Fruit fly (Drosophila melanogaster) whole organism, prepupa: ENCODE data around the gene CG7213.
"Not testable (repeated sequence)": the region's sequence is repeated elsewhere in the genome, so short reads cannot be mapped to it uniquely, and the experiment has no call there.

Experiments
- Blimp-1 ChIP-seq: fragments of 200-800 bp; sonication (Bioruptor generic); optimal IDR thresholded peaks from 3 replicates; lab custom pipeline; 2017; ENCODE audit warnings: missing biosample characterization, missing genetic modification characterization, mild to moderate bottlenecking, moderate library complexity, missing genetic modification reagents
- CG10631 ChIP-seq: fragments of 200-800 bp; sonication (Bioruptor generic); optimal IDR thresholded peaks from 2 replicates; lab custom pipeline; 2016; ENCODE audit warnings: missing biosample characterization, missing genetic modification characterization
- CG10669 ChIP-seq: fragments of 200-800 bp; sonication (Bioruptor generic); optimal IDR thresholded peaks from 3 replicates; lab custom pipeline; 2018; ENCODE audit warnings: missing biosample characterization, mild to moderate bottlenecking, missing genetic modification characterization, moderate library complexity
- CG11294 ChIP-seq: fragments of 200-800 bp; sonication (Bioruptor generic); IDR thresholded peaks from 2 replicates; pipeline ENCODE4 v1.3.6; 2022; ENCODE audit warnings: missing biosample characterization, missing genetic modification characterization
- CG11762 ChIP-seq: fragments of 200-800 bp; sonication (Bioruptor generic); optimal IDR thresholded peaks from 3 replicates; lab custom pipeline; 2016; ENCODE audit warnings: missing biosample characterization, missing genetic modification characterization; ENCODE audit not compliant: insufficient read depth
- CG11902 ChIP-seq: fragments of 200-800 bp; sonication (Bioruptor generic); optimal IDR thresholded peaks from 3 replicates; lab custom pipeline; 2016; ENCODE audit warnings: missing biosample characterization, missing genetic modification characterization
- CG15336 ChIP-seq: fragments of 200-800 bp; sonication (Bioruptor generic); IDR thresholded peaks from 2 replicates; pipeline ENCODE4 v1.3.6; 2022; ENCODE audit warnings: missing biosample characterization, missing genetic modification characterization
- CG31627 ChIP-seq: fragments of 200-800 bp; sonication (Bioruptor generic); optimal IDR thresholded peaks from 3 replicates; lab custom pipeline; 2016; ENCODE audit warnings: missing biosample characterization, missing genetic modification characterization
- CG32006 ChIP-seq: fragments of 200-800 bp; sonication (Bioruptor generic); optimal IDR thresholded peaks from 3 replicates; lab custom pipeline; 2017; ENCODE audit warnings: missing biosample characterization, mild to moderate bottlenecking, missing genetic modification characterization
- CG34406 ChIP-seq: fragments of 200-800 bp; sonication (Bioruptor generic); optimal IDR thresholded peaks from 3 replicates; lab custom pipeline; 2016; ENCODE audit warnings: missing biosample characterization, missing genetic modification characterization
- CG3919 ChIP-seq: fragments of 200-800 bp; sonication (Bioruptor generic); optimal IDR thresholded peaks from 3 replicates; lab custom pipeline; 2016; ENCODE audit warnings: missing biosample characterization, missing genetic modification characterization
- CG4318 ChIP-seq: fragments of 200-800 bp; sonication (Bioruptor generic); optimal IDR thresholded peaks from 3 replicates; lab custom pipeline; 2017; ENCODE audit warnings: missing biosample characterization, mild to moderate bottlenecking, missing genetic modification characterization
- CG6163 ChIP-seq: fragments of 200-800 bp; sonication (Bioruptor generic); IDR thresholded peaks from 3 replicates; pipeline ENCODE4 v1.3.6; 2022; ENCODE audit warnings: missing biosample characterization, missing genetic modification characterization
- CG6276 ChIP-seq: fragments of 200-800 bp; sonication (Bioruptor generic); optimal IDR thresholded peaks from 2 replicates; lab custom pipeline; 2017; ENCODE audit warnings: missing biosample characterization, mild to moderate bottlenecking, missing genetic modification characterization
- CG6792 ChIP-seq: fragments of 200-800 bp; sonication (Bioruptor generic); optimal IDR thresholded peaks from 3 replicates; lab custom pipeline; 2016; ENCODE audit warnings: missing biosample characterization, missing genetic modification characterization
- CG6854 ChIP-seq: fragments of 200-800 bp; sonication (Bioruptor generic); optimal IDR thresholded peaks from 2 replicates; lab custom pipeline; 2017; ENCODE audit warnings: missing biosample characterization, mild to moderate bottlenecking, missing genetic modification characterization
- CG7368 ChIP-seq: fragments of 200-800 bp; sonication (Bioruptor generic); optimal IDR thresholded peaks from 3 replicates; lab custom pipeline; 2016; ENCODE audit warnings: missing biosample characterization, missing genetic modification characterization
- Eip75B ChIP-seq: fragments of 200-800 bp; sonication (Bioruptor generic); optimal IDR thresholded peaks from 3 replicates; lab custom pipeline; 2016; ENCODE audit warnings: missing biosample characterization, missing genetic modification characterization
- Eip78C ChIP-seq: fragments of 200-800 bp; sonication (Bioruptor generic); peaks from one replicate; lab custom pipeline; 2016; ENCODE audit warnings: missing biosample characterization, missing genetic modification characterization
- Ets21C ChIP-seq: fragments of 200-800 bp; sonication (Bioruptor generic); optimal IDR thresholded peaks from 3 replicates; lab custom pipeline; 2016; ENCODE audit warnings: missing biosample characterization, missing genetic modification characterization
- Ets96B ChIP-seq: fragments of 200-800 bp; optimal IDR thresholded peaks from 2 replicates; lab custom pipeline; 2019; ENCODE audit warnings: missing biosample characterization, mild to moderate bottlenecking, missing genetic modification characterization, moderate library complexity
- Gug ChIP-seq: fragments of 200-800 bp; sonication (Bioruptor generic); IDR thresholded peaks from 2 replicates; pipeline ENCODE4 v1.3.6; 2022; ENCODE audit warnings: missing biosample characterization, missing genetic modification characterization
- Hr38 ChIP-seq: sonication (Bioruptor generic); optimal IDR thresholded peaks from 2 replicates; lab custom pipeline; 2016; ENCODE audit warnings: missing biosample characterization, missing genetic modification characterization
- Hr39 ChIP-seq: fragments of 200-800 bp; sonication (Bioruptor generic); optimal IDR thresholded peaks from 2 replicates; lab custom pipeline; 2016; ENCODE audit warnings: missing biosample characterization, missing genetic modification characterization
- Hr4 ChIP-seq: fragments of 200-800 bp; sonication (Bioruptor generic); optimal IDR thresholded peaks from 3 replicates; lab custom pipeline; 2016; ENCODE audit warnings: missing biosample characterization, missing genetic modification characterization
- Lpt ChIP-seq: fragments of 200-800 bp; sonication (Bioruptor generic); optimal IDR thresholded peaks from 3 replicates; lab custom pipeline; 2016; ENCODE audit warnings: missing biosample characterization, missing genetic modification characterization
- Met ChIP-seq: fragments of 200-800 bp; sonication (Bioruptor generic); optimal IDR thresholded peaks from 3 replicates; lab custom pipeline; 2016; ENCODE audit warnings: missing biosample characterization, missing genetic modification characterization
- OdsH ChIP-seq: fragments of 200-800 bp; sonication (Bioruptor generic); optimal IDR thresholded peaks from 3 replicates; lab custom pipeline; 2016; ENCODE audit warnings: missing biosample characterization, missing genetic modification characterization
- Smox ChIP-seq: fragments of 200-800 bp; sonication (Bioruptor generic); optimal IDR thresholded peaks from 3 replicates; lab custom pipeline; 2016; ENCODE audit warnings: missing biosample characterization, missing genetic modification characterization
- Sox102F ChIP-seq: fragments of 200-800 bp; sonication (Bioruptor generic); optimal IDR thresholded peaks from 2 replicates; lab custom pipeline; 2016; ENCODE audit warnings: missing biosample characterization, mild to moderate bottlenecking, missing genetic modification characterization
- Sox14 ChIP-seq: fragments of 200-800 bp; sonication (Bioruptor generic); optimal IDR thresholded peaks from 3 replicates; lab custom pipeline; 2016; ENCODE audit warnings: missing biosample characterization, missing genetic modification characterization
- achi ChIP-seq: fragments of 200-800 bp; sonication (Bioruptor generic); optimal IDR thresholded peaks from 3 replicates; lab custom pipeline; 2016; ENCODE audit warnings: missing biosample characterization, missing genetic modification characterization
- cyc ChIP-seq: fragments of 200-800 bp; sonication (Bioruptor generic); optimal IDR thresholded peaks from 3 replicates; lab custom pipeline; 2016; ENCODE audit warnings: missing biosample characterization, missing genetic modification characterization
- dac ChIP-seq: fragments of 200-800 bp; sonication (Bioruptor generic); optimal IDR thresholded peaks from 2 replicates; lab custom pipeline; 2017; ENCODE audit warnings: missing biosample characterization, mild to moderate bottlenecking, missing genetic modification characterization
- fd59A ChIP-seq: fragments of 200-800 bp; sonication (Bioruptor generic); optimal IDR thresholded peaks from 2 replicates; lab custom pipeline; 2017; ENCODE audit warnings: missing biosample characterization, mild to moderate bottlenecking, missing genetic modification characterization, missing genetic modification reagents
- fkh ChIP-seq: fragments of 200-800 bp; sonication (Bioruptor generic); optimal IDR thresholded peaks from 3 replicates; lab custom pipeline; 2017; ENCODE audit warnings: missing biosample characterization, mild to moderate bottlenecking, missing genetic modification characterization, moderate library complexity
- lz ChIP-seq: fragments of 200-800 bp; sonication (Bioruptor generic); optimal IDR thresholded peaks from 3 replicates; lab custom pipeline; 2016; ENCODE audit warnings: missing biosample characterization, missing genetic modification characterization
- net ChIP-seq: fragments of 200-800 bp; sonication (Bioruptor generic); optimal IDR thresholded peaks from 3 replicates; lab custom pipeline; 2016; ENCODE audit warnings: missing biosample characterization, missing genetic modification characterization
- spab ChIP-seq: fragments of 200-800 bp; sonication (Bioruptor generic); optimal IDR thresholded peaks from 2 replicates; lab custom pipeline; 2017; ENCODE audit warnings: missing biosample characterization, mild to moderate bottlenecking, missing genetic modification characterization, missing genetic modification reagents
- topi ChIP-seq: fragments of 200-800 bp; sonication (Bioruptor generic); optimal IDR thresholded peaks from 3 replicates; lab custom pipeline; 2016; ENCODE audit warnings: missing biosample characterization, missing genetic modification characterization

CG7213 gene

dm6 chr3L:8238347-8238746, 2.1 kb downstream of the CG7213 start, which contains the start of gene Dscam4:
Gene Dscam4 (plus strand): TSS chr3L:8238647.
- TF ChIP-seq CG6163 (GFP tag; lab: Robert Waterston, UW); Smox (GFP tag; lab: Kevin White, UChicago); CG32006 (GFP tag; lab: Kevin White, UChicago): not testable (repeated sequence)

dm6 chr3L:8228924-8229323, 11.5 kb downstream of the CG7213 start, which contains the start of gene eIF4E3:
Gene eIF4E3 (plus strand): TSS chr3L:8229224.
- TF ChIP-seq OdsH (GFP tag; lab: Kevin White, UChicago) (no peak), dac (GFP tag; lab: Kevin White, UChicago) (no peak), CG11902 (GFP tag; lab: Kevin White, UChicago) (no peak), spab (no peak), Ets96B (tag; lab: Kevin White, UChicago) (no peak), lz (GFP tag; lab: Kevin White, UChicago) (no peak), Hr4 (GFP tag; lab: Kevin White, UChicago) (no peak), CG11294 (GFP tag; lab: Robert Waterston, UW) (no peak)

- TF ChIP-seq Hr4 (GFP tag; lab: Kevin White, UChicago) (no peak), Sox102F (GFP tag; lab: Kevin White, UChicago) (no peak), topi (GFP tag; lab: Kevin White, UChicago) (no peak), CG6792 (GFP tag; lab: Kevin White, UChicago) (no peak), Smox (GFP tag; lab: Kevin White, UChicago) (no peak), net (GFP tag; lab: Kevin White, UChicago) (no peak), CG10669 (GFP tag; lab: Kevin White, UChicago) (no peak), Lpt (GFP tag; lab: Kevin White, UChicago) (no peak), Ets21C (GFP tag; lab: Kevin White, UChicago) (no peak), CG31627 (no peak)
- TF ChIP-seq, all 60 proteins: peak for 0
These were observed 18.6 kb downstream of the CG7213 start, which contains the start of gene CG13678 for dm6 chr3L:8221835-8222234. Gene CG13678 (plus strand): TSS chr3L:8222141.

- TF ChIP-seq Gug (GFP tag; lab: Robert Waterston, UW): no peak
- TF ChIP-seq fkh (GFP tag; lab: Kevin White, UChicago): no peak
- no peak for TF ChIP-seq Hr39 (GFP tag; lab: Kevin White, UChicago)
- no peak for TF ChIP-seq cyc (GFP tag; lab: Kevin White, UChicago)
- TF ChIP-seq CG34406: no peak
- TF ChIP-seq CG3919 (GFP tag; lab: Kevin White, UChicago): no peak
- TF ChIP-seq CG10631 (GFP tag; lab: Kevin White, UChicago): no peak
- TF ChIP-seq fd59A: no peak
- TF ChIP-seq CG15336 (GFP tag; lab: Robert Waterston, UW): no peak
- TF ChIP-seq dac (GFP tag; lab: Kevin White, UChicago): no peak
- no peak for TF ChIP-seq net (GFP tag; lab: Kevin White, UChicago)
- TF ChIP-seq, all 60 proteins: peak for 0
These were observed 20.7 kb downstream of the CG7213 start for dm6 chr3L:8219687-8220086.

dm6 chr3L:8218883-8219282, 21.5 kb downstream of the CG7213 start, which contains the start of gene CG13674:
Gene CG13674 (minus strand): TSS chr3L:8218983.
- TF ChIP-seq fd59A: no peak
- no peak for TF ChIP-seq topi (GFP tag; lab: Kevin White, UChicago)
- TF ChIP-seq, all 60 proteins: peak for 0

dm6 chr3L:8214980-8215379, 25.4 kb downstream of the CG7213 start, which contains the start of gene CG8012:
Gene CG8012 (plus strand): TSS chr3L:8215280.
- no peak for TF ChIP-seq CG31627
- no peak for TF ChIP-seq Gug (GFP tag; lab: Robert Waterston, UW)
- no peak for TF ChIP-seq CG4318 (GFP tag; lab: Kevin White, UChicago)
- no peak for TF ChIP-seq net (GFP tag; lab: Kevin White, UChicago)
- no peak for TF ChIP-seq CG11762 (GFP tag; lab: Kevin White, UChicago)
- no peak for TF ChIP-seq Hr39 (GFP tag; lab: Kevin White, UChicago)
- no peak for TF ChIP-seq Met (GFP tag; lab: Kevin White, UChicago)
- no peak for TF ChIP-seq Sox14 (GFP tag; lab: Kevin White, UChicago)
- no peak for TF ChIP-seq CG6163 (GFP tag; lab: Robert Waterston, UW)
- no peak for TF ChIP-seq Eip75B (GFP tag; lab: Kevin White, UChicago)
- no peak for TF ChIP-seq topi (GFP tag; lab: Kevin White, UChicago)
- TF ChIP-seq CG7368 (GFP tag; lab: Kevin White, UChicago): no peak
- TF ChIP-seq CG11902 (GFP tag; lab: Kevin White, UChicago): no peak
- TF ChIP-seq achi: no peak
- no peak for TF ChIP-seq Hr38
- no peak for TF ChIP-seq CG34406
- TF ChIP-seq CG6854: no peak
- no peak for TF ChIP-seq CG6276 (GFP tag; lab: Kevin White, UChicago)
- no peak for TF ChIP-seq Eip78C (GFP tag; lab: Kevin White, UChicago)
- no peak for TF ChIP-seq Blimp-1 (GFP tag; lab: Kevin White, UChicago)
